Worm (Caenorhabditis elegans) whole organism, mixed stage, embryonic: ENCODE measurements around the gene srd-40.

Source experiments
- M03D4.4 ChIP-seq: sonication (generic microtip); optimal IDR thresholded peaks from 2 replicates; lab custom pipeline; 2017; ENCODE audit warnings: mild to moderate bottlenecking, missing genetic modification characterization, missing compliant biosample characterization
- bed-3 ChIP-seq: fragments of 200-800 bp; sonication (Bioruptor generic); optimal IDR thresholded peaks from 3 replicates; lab custom pipeline; 2018; ENCODE audit warnings: mild to moderate bottlenecking, missing genetic modification characterization, moderate library complexity, missing compliant biosample characterization
- ceh-43 ChIP-seq: fragments of 200-800 bp; sonication (Bioruptor generic); optimal IDR thresholded peaks from 2 replicates; lab custom pipeline; 2018; ENCODE audit warnings: mild to moderate bottlenecking, missing genetic modification characterization, moderate library complexity, missing compliant biosample characterization
- cnd-1 ChIP-seq: fragments of 200-800 bp; sonication (Bioruptor generic); optimal IDR thresholded peaks from 2 replicates; lab custom pipeline; 2018; ENCODE audit warnings: mild to moderate bottlenecking, missing genetic modification characterization, missing compliant biosample characterization
- elt-3 ChIP-seq: fragments of 150-350 bp; optimal IDR thresholded peaks from 2 replicates; lab custom pipeline; 2014; ENCODE audit warnings: missing biosample characterization, missing genetic modification characterization
- lsy-2 ChIP-seq: fragments of 150-350 bp; optimal IDR thresholded peaks from 2 replicates; lab custom pipeline; 2014; ENCODE audit warnings: missing biosample characterization, missing genetic modification characterization
- nhr-237 ChIP-seq: fragments of 150-350 bp; optimal IDR thresholded peaks from 2 replicates; lab custom pipeline; 2014; ENCODE audit warnings: missing biosample characterization, missing genetic modification characterization
- nhr-76 ChIP-seq: sonication (generic microtip); optimal IDR thresholded peaks from 2 replicates; lab custom pipeline; 2017; ENCODE audit warnings: missing biosample characterization, missing genetic modification characterization
- pha-4 ChIP-seq: fragments of 150-350 bp; optimal IDR thresholded peaks from 2 replicates; lab custom pipeline; 2018; ENCODE audit warnings: missing biosample characterization, missing genetic modification reagents, missing genetic modification characterization
- unc-39 ChIP-seq: fragments of 150-350 bp; optimal IDR thresholded peaks from 2 replicates; lab custom pipeline; 2014; ENCODE audit warnings: missing biosample characterization, missing genetic modification characterization
- ztf-11 ChIP-seq: fragments of 150-350 bp; optimal IDR thresholded peaks from 2 replicates; lab custom pipeline; 2014; ENCODE audit warnings: missing biosample characterization, missing genetic modification characterization

DNA sequence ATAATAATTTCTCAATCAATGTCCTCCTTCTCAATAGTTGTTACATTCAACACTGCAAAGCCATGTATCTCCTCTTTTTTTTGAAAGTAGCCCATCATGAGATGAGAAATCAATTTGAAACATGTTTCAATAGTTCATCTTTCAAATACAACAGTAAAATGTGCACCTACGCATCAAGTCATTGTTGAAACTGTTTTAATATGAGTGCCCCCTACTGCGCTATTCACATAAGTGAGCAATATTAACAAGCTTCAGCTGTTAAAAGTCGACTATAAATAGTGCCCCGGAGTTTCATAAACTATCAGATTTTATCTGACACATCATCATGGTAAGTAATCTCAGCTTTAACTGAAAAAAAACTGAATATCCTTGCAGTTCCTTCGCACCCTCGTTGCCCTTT is 36.9 kb downstream of the srd-40 start, which contains the start of the genes nspc-15 and F19H6.6:
- TF ChIP-seq ceh-43 (GFP tag; lab: Kevin White, UChicago) = no peak
- no peak for TF ChIP-seq ztf-11 (tag; lab: Kevin White, UChicago)
- TF ChIP-seq elt-3 = no peak
- TF ChIP-seq bed-3 (GFP tag; lab: Kevin White, UChicago) = no peak
- no peak for TF ChIP-seq pha-4
- no peak for TF ChIP-seq lsy-2 (tag; lab: Kevin White, UChicago)
- TF ChIP-seq nhr-76 (tag; lab: Kevin White, UChicago) = no peak
- no peak for TF ChIP-seq unc-39 (tag; lab: Kevin White, UChicago)
- no peak for TF ChIP-seq M03D4.4 (tag; lab: Kevin White, UChicago)
- TF ChIP-seq cnd-1 = no peak
- TF ChIP-seq nhr-237 (tag; lab: Kevin White, UChicago) = no peak
